Fruit fly (Drosophila melanogaster) whole organism, embryonic: ENCODE results near the gene CG34251.

Source experiments
- Asciz ChIP-seq: fragments of 200-800 bp; sonication (Bioruptor generic); optimal IDR thresholded peaks from 2 replicates; lab custom pipeline; 2017; ENCODE audit warnings: missing biosample characterization, mild to moderate bottlenecking, missing genetic modification characterization, missing genetic modification reagents
- Atf6 ChIP-seq: fragments of 200-800 bp; sonication (Bioruptor generic); IDR thresholded peaks from 2 replicates; pipeline ENCODE4 v1.3.6; 2022; ENCODE audit warnings: missing biosample characterization, missing genetic modification characterization
- CG10654 ChIP-seq: fragments of 200-800 bp; sonication (Bioruptor generic); optimal IDR thresholded peaks from 2 replicates; lab custom pipeline; 2016; ENCODE audit warnings: missing biosample characterization, missing genetic modification characterization
- CG11695 ChIP-seq: fragments of 200-800 bp; sonication (Bioruptor generic); IDR thresholded peaks from 3 replicates; pipeline ENCODE4 v1.3.6; 2022; ENCODE audit warnings: missing biosample characterization, missing genetic modification characterization
- CG11696 ChIP-seq: fragments of 200-800 bp; sonication (Bioruptor generic); IDR thresholded peaks from 2 replicates; pipeline ENCODE4 v1.3.6; 2022; ENCODE audit warnings: missing biosample characterization, missing genetic modification characterization
- CG13296 ChIP-seq: fragments of 200-800 bp; sonication (Bioruptor generic); optimal IDR thresholded peaks from 3 replicates; lab custom pipeline; 2018; ENCODE audit warnings: missing biosample characterization, mild to moderate bottlenecking, missing genetic modification characterization
- CG14441 ChIP-seq: fragments of 200-800 bp; sonication (Bioruptor generic); IDR thresholded peaks from 2 replicates; pipeline ENCODE4 v1.3.6; 2022; ENCODE audit warnings: missing biosample characterization, missing genetic modification characterization
- CG15514 ChIP-seq: fragments of 200-800 bp; sonication (Bioruptor generic); optimal IDR thresholded peaks from 3 replicates; lab custom pipeline; 2017; ENCODE audit warnings: missing biosample characterization, missing genetic modification characterization, mild to moderate bottlenecking, moderate library complexity, missing genetic modification reagents
- CG2889 ChIP-seq: fragments of 200-800 bp; sonication (Bioruptor generic); IDR thresholded peaks from 3 replicates; pipeline ENCODE4 v1.3.6; 2022; ENCODE audit warnings: missing biosample characterization, missing genetic modification characterization
- CG34376 ChIP-seq: fragments of 200-800 bp; sonication (Bioruptor generic); optimal IDR thresholded peaks from 2 replicates; lab custom pipeline; 2018; ENCODE audit warnings: missing biosample characterization, mild to moderate bottlenecking, missing genetic modification characterization
- CG43689 ChIP-seq: fragments of 200-800 bp; sonication (Bioruptor generic); IDR thresholded peaks from 2 replicates; pipeline ENCODE4 v1.3.6; 2022; ENCODE audit warnings: missing biosample characterization, missing genetic modification characterization
- CG4617 ChIP-seq: fragments of 200-800 bp; sonication (Bioruptor generic); optimal IDR thresholded peaks from 3 replicates; lab custom pipeline; 2016; ENCODE audit warnings: missing biosample characterization, missing genetic modification characterization, borderline replicate concordance
- CG6683 ChIP-seq: fragments of 200-800 bp; sonication (Bioruptor generic); optimal IDR thresholded peaks from 2 replicates; lab custom pipeline; 2017; ENCODE audit warnings: missing biosample characterization, mild to moderate bottlenecking, missing genetic modification characterization, missing genetic modification reagents
- CG6765 ChIP-seq: fragments of 200-800 bp; sonication (Bioruptor generic); optimal IDR thresholded peaks from 3 replicates; lab custom pipeline; 2017; ENCODE audit warnings: missing biosample characterization, mild to moderate bottlenecking, missing genetic modification characterization
- CG7963 ChIP-seq: fragments of 200-800 bp; sonication (Bioruptor generic); IDR thresholded peaks from 3 replicates; pipeline ENCODE4 v1.3.6; 2022; ENCODE audit warnings: missing biosample characterization, missing genetic modification characterization; ENCODE audit not compliant: partially characterized antibody
- CG7987 ChIP-seq: fragments of 200-800 bp; sonication (Bioruptor generic); optimal IDR thresholded peaks from 2 replicates; lab custom pipeline; 2018; ENCODE audit warnings: missing biosample characterization, mild to moderate bottlenecking, missing genetic modification characterization, moderate library complexity
- CG8765 ChIP-seq: fragments of 200-800 bp; sonication (Bioruptor generic); IDR thresholded peaks from 2 replicates; pipeline ENCODE4 v1.3.6; 2022; ENCODE audit warnings: missing biosample characterization, missing genetic modification characterization
- CG9215 ChIP-seq: fragments of 200-800 bp; sonication (Bioruptor generic); IDR thresholded peaks from 2 replicates; pipeline ENCODE4 v1.3.6; 2022; ENCODE audit warnings: missing biosample characterization, missing genetic modification characterization
- CG9932 ChIP-seq: fragments of 200-800 bp; sonication (Bioruptor generic); IDR thresholded peaks from 2 replicates; pipeline ENCODE4 v1.3.6; 2022; ENCODE audit warnings: missing biosample characterization, missing genetic modification characterization
- D19B ChIP-seq: fragments of 200-800 bp; sonication (Bioruptor generic); optimal IDR thresholded peaks from 2 replicates; lab custom pipeline; 2017; ENCODE audit warnings: missing biosample characterization, mild to moderate bottlenecking, missing genetic modification characterization
- Dref ChIP-seq: fragments of 200-800 bp; sonication (Bioruptor generic); IDR thresholded peaks from 2 replicates; pipeline ENCODE4 v1.3.6; 2022; ENCODE audit warnings: missing biosample characterization, missing genetic modification characterization
- HHEX ChIP-seq: fragments of 200-800 bp; sonication (Bioruptor generic); optimal IDR thresholded peaks from 3 replicates; lab custom pipeline; 2017; ENCODE audit warnings: missing biosample characterization, mild to moderate bottlenecking, missing genetic modification characterization, missing genetic modification reagents
- Jarid2 ChIP-seq: fragments of 200-800 bp; sonication (Bioruptor generic); optimal IDR thresholded peaks from 3 replicates; lab custom pipeline; 2017; ENCODE audit warnings: mild to moderate bottlenecking, missing biosample characterization, missing genetic modification reagents, missing genetic modification characterization
- Max ChIP-seq: fragments of 200-800 bp; sonication (Bioruptor generic); optimal IDR thresholded peaks from 2 replicates; lab custom pipeline; 2016; ENCODE audit warnings: missing biosample characterization, mild to moderate bottlenecking, missing genetic modification characterization
- Sox102F ChIP-seq: fragments of 200-800 bp; sonication (Bioruptor generic); optimal IDR thresholded peaks from 2 replicates; lab custom pipeline; 2018; ENCODE audit warnings: missing biosample characterization, mild to moderate bottlenecking, missing genetic modification characterization, moderate library complexity
- Sry-δ ChIP-seq: fragments of 200-800 bp; sonication (Bioruptor generic); optimal IDR thresholded peaks from 2 replicates; lab custom pipeline; 2016; ENCODE audit warnings: missing biosample characterization, missing genetic modification characterization
- Ssrp ChIP-seq: fragments of 200-800 bp; sonication (Bioruptor generic); optimal IDR thresholded peaks from 2 replicates; lab custom pipeline; 2018; ENCODE audit warnings: missing biosample characterization, mild to moderate bottlenecking, missing genetic modification characterization, moderate library complexity
- ab ChIP-seq: fragments of 200-800 bp; sonication (Bioruptor generic); optimal IDR thresholded peaks from 2 replicates; lab custom pipeline; 2016; ENCODE audit warnings: missing biosample characterization, missing genetic modification characterization
- btn ChIP-seq: fragments of 200-800 bp; sonication (Bioruptor generic); optimal IDR thresholded peaks from 2 replicates; lab custom pipeline; 2016; ENCODE audit warnings: missing biosample characterization, missing genetic modification characterization
- caup ChIP-seq: fragments of 200-800 bp; sonication (Bioruptor generic); optimal IDR thresholded peaks from 3 replicates; lab custom pipeline; 2017; ENCODE audit warnings: missing biosample characterization, mild to moderate bottlenecking, missing genetic modification characterization, moderate library complexity; ENCODE audit not compliant: severe bottlenecking
- chinmo ChIP-seq: fragments of 200-800 bp; sonication (Bioruptor generic); IDR thresholded peaks from 4 replicates; pipeline ENCODE4 v1.3.6; 2022; ENCODE audit warnings: missing biosample characterization, missing genetic modification characterization; ENCODE audit not compliant: partially characterized antibody
- chn ChIP-seq: fragments of 200-800 bp; sonication (Bioruptor generic); optimal IDR thresholded peaks from 2 replicates; lab custom pipeline; 2016; ENCODE audit warnings: missing biosample characterization, missing genetic modification characterization
- da ChIP-seq: fragments of 200-800 bp; sonication (Bioruptor generic); optimal IDR thresholded peaks from 2 replicates; lab custom pipeline; 2016; ENCODE audit warnings: missing biosample characterization, missing genetic modification characterization
- dan ChIP-seq: fragments of 200-800 bp; sonication (Bioruptor generic); IDR thresholded peaks from 2 replicates; pipeline ENCODE4 v1.3.6; 2022; ENCODE audit warnings: missing biosample characterization, missing genetic modification characterization
- emc ChIP-seq: fragments of 200-800 bp; sonication (Bioruptor generic); optimal IDR thresholded peaks from 2 replicates; lab custom pipeline; 2016; ENCODE audit warnings: missing biosample characterization, missing genetic modification characterization
- ems ChIP-seq: fragments of 200-800 bp; sonication (Bioruptor generic); optimal IDR thresholded peaks from 3 replicates; lab custom pipeline; 2016; ENCODE audit warnings: missing biosample characterization, missing genetic modification characterization
- fd96Cb ChIP-seq: fragments of 200-800 bp; sonication (Bioruptor generic); optimal IDR thresholded peaks from 2 replicates; lab custom pipeline; 2018; ENCODE audit warnings: missing biosample characterization, mild to moderate bottlenecking, missing genetic modification characterization, moderate library complexity
- fru ChIP-seq: fragments of >200 bp; optimal IDR thresholded peaks from 2 replicates; lab custom pipeline; 2017
- insv ChIP-seq, 2 experiments: fragments of 200-800 bp; sonication (Bioruptor generic); optimal IDR thresholded peaks; 3 replicates each; lab custom pipeline; 2016 to 2018; ENCODE audit warnings: missing biosample characterization in 2 of 2, missing genetic modification characterization in 2 of 2
- jumu ChIP-seq: fragments of 200-800 bp; sonication (Bioruptor generic); optimal IDR thresholded peaks from 3 replicates; lab custom pipeline; 2016; ENCODE audit warnings: missing biosample characterization, missing genetic modification characterization
- mam ChIP-seq: fragments of 200-800 bp; sonication (Bioruptor generic); optimal IDR thresholded peaks from 3 replicates; lab custom pipeline; 2016; ENCODE audit warnings: missing biosample characterization, missing genetic modification characterization
- odd ChIP-seq: fragments of 200-800 bp; sonication (Bioruptor generic); optimal IDR thresholded peaks from 2 replicates; lab custom pipeline; 2017; ENCODE audit warnings: missing biosample characterization, mild to moderate bottlenecking, missing genetic modification characterization
- pros ChIP-seq: fragments of 200-800 bp; sonication (Bioruptor generic); optimal IDR thresholded peaks from 3 replicates; lab custom pipeline; 2019; ENCODE audit warnings: missing biosample characterization, mild to moderate bottlenecking, missing genetic modification characterization, moderate library complexity
- sob ChIP-seq: fragments of 200-800 bp; sonication (Bioruptor generic); IDR thresholded peaks from 2 replicates; pipeline ENCODE4 v1.3.6; 2022; ENCODE audit warnings: missing biosample characterization, missing genetic modification characterization
- sr ChIP-seq: fragments of 200-800 bp; sonication (Bioruptor generic); IDR thresholded peaks from 3 replicates; pipeline ENCODE4 v1.3.6; 2022; ENCODE audit warnings: missing biosample characterization, missing genetic modification characterization
- stc ChIP-seq: fragments of 200-800 bp; sonication (Bioruptor generic); IDR thresholded peaks from 2 replicates; pipeline ENCODE4 v1.3.6; 2022; ENCODE audit warnings: missing biosample characterization, missing genetic modification characterization
- tgo ChIP-seq: fragments of 200-800 bp; sonication (Bioruptor generic); IDR thresholded peaks from 3 replicates; pipeline ENCODE4 v1.3.6; 2022; ENCODE audit warnings: missing biosample characterization, missing genetic modification characterization
- toy ChIP-seq: fragments of 200-800 bp; sonication (Bioruptor generic); IDR thresholded peaks from 2 replicates; pipeline ENCODE4 v1.3.6; 2022; ENCODE audit warnings: missing biosample characterization, missing genetic modification characterization
- zfh2 ChIP-seq: fragments of 200-800 bp; sonication (Bioruptor generic); optimal IDR thresholded peaks from 2 replicates; lab custom pipeline; 2016; ENCODE audit warnings: missing biosample characterization, missing genetic modification characterization

CG34251 gene

dm6 chr3L:17652878-17653700, 18.3 kb upstream of the CG34251 start (continued):
- no peak for TF ChIP-seq dan (GFP tag; lab: Robert Waterston, UW)
- peak; percentile 79 for TF ChIP-seq CG7987 (GFP tag; lab: Kevin White, UChicago)
- no peak for TF ChIP-seq zfh2 (GFP tag; lab: Kevin White, UChicago)
- peak; percentile 71 for TF ChIP-seq caup
- TF ChIP-seq CG4617 (GFP tag; lab: Kevin White, UChicago): no peak
- no peak for TF ChIP-seq CG7963
- TF ChIP-seq Sry-δ (GFP tag; lab: Kevin White, UChicago): no peak
- TF ChIP-seq D19B (GFP tag; lab: Kevin White, UChicago): no peak
- peak; percentile 49 for TF ChIP-seq odd (GFP tag; lab: Kevin White, UChicago)
- no peak for TF ChIP-seq CG8765 (GFP tag; lab: Robert Waterston, UW)
- TF ChIP-seq CG9215 (GFP tag; lab: Robert Waterston, UW): peak; percentile 30; the same call in 1 of the 2 replicates
- TF ChIP-seq CG6683: peak; percentile 62
- peak; percentile 61; the same call in 1 of the 2 replicates for TF ChIP-seq toy (GFP tag; lab: Robert Waterston, UW)
- TF ChIP-seq Dref: no peak
- TF ChIP-seq CG11696 (GFP tag; lab: Robert Waterston, UW): no peak
- TF ChIP-seq Max: peak; percentile 74
- TF ChIP-seq Sox102F (GFP tag; lab: Kevin White, UChicago): peak; percentile 60
- TF ChIP-seq CG43689 (GFP tag; lab: Robert Waterston, UW): no peak
- TF ChIP-seq fd96Cb (tag; lab: Kevin White, UChicago): peak; percentile 31
- TF ChIP-seq stc (GFP tag; lab: Robert Waterston, UW): peak; percentile 61
- TF ChIP-seq tgo (GFP tag; lab: Robert Waterston, UW): peak; percentile 33; the same call in 2 of the 3 replicates
- peak; percentile 32 for TF ChIP-seq chn
- TF ChIP-seq Atf6: peak; percentile 60
- peak; percentile 65 for TF ChIP-seq jumu (GFP tag; lab: Kevin White, UChicago)
- peak; percentile 88 for TF ChIP-seq Asciz
- peak; percentile 33 for TF ChIP-seq HHEX (GFP tag; lab: Kevin White, UChicago)
- peak; percentile 43; the same call in 1 of the 2 replicates for TF ChIP-seq CG9932
- peak; percentile 57 for TF ChIP-seq CG13296 (GFP tag; lab: Kevin White, UChicago)
- TF ChIP-seq Ssrp (tag; lab: Kevin White, UChicago): peak; percentile 20
- TF ChIP-seq da: peak; percentile 33
- TF ChIP-seq CG2889: no peak
- TF ChIP-seq insv (GFP tag; optimal IDR thresholded peaks at IDR 0.05; lab: Kevin White, UChicago): no peak
- TF ChIP-seq fru (lab: Kevin White, UChicago): no peak
- TF ChIP-seq CG15514: peak; percentile 75
- peak; percentile 5 for TF ChIP-seq ab (GFP tag; lab: Kevin White, UChicago)
- peak; percentile 59 for TF ChIP-seq CG6765
- TF ChIP-seq btn (GFP tag; lab: Kevin White, UChicago): no peak
- TF ChIP-seq pros: peak; percentile 81
- peak; percentile 69; the same call in 2 of the 3 replicates for TF ChIP-seq sr
- peak; percentile 85 for TF ChIP-seq sob
- TF ChIP-seq CG10654 (GFP tag; lab: Kevin White, UChicago): peak; percentile 70
- peak; percentile 22; the same call in 1 of the 2 replicates for TF ChIP-seq CG14441 (GFP tag; lab: Robert Waterston, UW)
- TF ChIP-seq mam (GFP tag; lab: Kevin White, UChicago): peak; percentile 64
- peak; percentile 26 for TF ChIP-seq Jarid2 (GFP tag; lab: Kevin White, UChicago)
- TF ChIP-seq chinmo: 0 out of 4 replicates have a peak, but pooled peaks have one; percentile 29
- TF ChIP-seq CG11695: peak; percentile 76
- TF ChIP-seq ems: no peak
- peak; percentile 53 for TF ChIP-seq CG34376 (GFP tag; lab: Kevin White, UChicago)
- TF ChIP-seq emc (GFP tag; lab: Kevin White, UChicago): no peak
